Worm (Caenorhabditis elegans): Measurements from ENCODE around the gene rpl-10.

DNA sequence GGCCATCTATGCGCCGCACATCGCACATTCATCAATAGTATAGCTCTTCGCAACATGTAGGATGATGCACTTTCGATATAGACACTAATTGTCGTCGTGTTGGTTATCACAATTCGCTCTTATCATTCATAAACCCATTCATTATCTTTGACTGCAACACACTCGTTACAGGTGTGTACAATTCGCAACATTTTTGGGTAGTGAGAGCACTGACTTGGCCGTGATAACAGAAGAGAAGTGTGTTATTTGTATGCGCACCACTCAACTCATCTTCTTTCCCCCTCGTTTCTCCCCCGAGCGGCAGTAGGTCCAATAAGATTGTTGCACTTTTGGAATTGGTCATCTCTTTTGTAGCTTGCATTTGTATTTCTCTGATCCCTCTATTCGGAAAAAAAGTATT, 16.4 kb upstream of the rpl-10 start:
- TF ChIP-seq ceh-27 (GFP tag; optimal IDR thresholded peaks at IDR 0.05): no peak
- TF ChIP-seq ceh-40 (GFP tag; IDR thresholded peaks at IDR 0.05): no peak
- no peak for TF ChIP-seq hrde-1 (tag; optimal IDR thresholded peaks at IDR 0.05; ENCODE audit: borderline replicate concordance)
- no peak for TF ChIP-seq dpff-1 (tag; optimal IDR thresholded peaks at IDR 0.05)
- no peak for TF ChIP-seq K12H6.12 (tag; optimal IDR thresholded peaks at IDR 0.05)
- TF ChIP-seq ztf-6 (GFP tag; IDR thresholded peaks at IDR 0.05): no peak
- no peak for TF ChIP-seq ztf-22 (GFP tag; optimal IDR thresholded peaks at IDR 0.05)
- TF ChIP-seq F55B11.4 (tag; optimal IDR thresholded peaks at IDR 0.05; ENCODE audit: borderline replicate concordance, insufficient read depth): no peak
- no peak for TF ChIP-seq sea-2 (GFP tag; IDR thresholded peaks at IDR 0.05)
- TF ChIP-seq bed-1 (GFP tag; IDR thresholded peaks at IDR 0.05): no peak
- no peak for TF ChIP-seq dpl-1 (GFP tag; optimal IDR thresholded peaks at IDR 0.05)
- TF ChIP-seq B0035.1 (tag; optimal IDR thresholded peaks at IDR 0.05): no peak
- TF ChIP-seq madf-6 (GFP tag; IDR thresholded peaks at IDR 0.05): no peak
